Worm (Caenorhabditis elegans): ENCODE measurements around the gene pigc-1.

The pigc-1 gene

DNA sequence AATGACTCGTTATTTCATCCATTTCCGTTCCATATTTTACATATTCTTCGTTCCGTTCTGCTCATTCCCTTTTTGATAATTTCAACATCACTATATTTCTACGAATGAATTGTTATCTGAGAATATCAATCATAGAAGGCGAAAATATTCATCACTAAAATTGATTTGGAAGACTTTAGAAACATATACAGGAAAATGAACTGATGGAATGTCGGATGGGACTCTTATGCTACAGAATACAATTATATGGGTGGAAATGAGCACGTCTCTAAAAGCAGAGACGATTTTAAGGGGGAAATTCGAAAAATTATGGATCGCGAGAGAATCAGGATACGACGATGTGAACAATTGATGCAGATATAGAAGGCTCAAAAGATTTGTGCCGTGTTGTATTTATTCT lies 22.9 kb downstream of the pigc-1 start:
- 0 out of 2 replicates have a peak, but pooled peaks have one; percentile 45 for TF ChIP-seq Y53G8AR.9 (GFP tag; conservative IDR thresholded peaks at IDR 0.05)
- TF ChIP-seq hlh-12 (tag; optimal IDR thresholded peaks at IDR 0.05) = no peak
- TF ChIP-seq K11D2.4 (GFP tag; IDR thresholded peaks at IDR 0.05) = no peak
- peak; percentile 36; the same call in 1 of the 2 replicates for TF ChIP-seq B0336.3 (GFP tag; IDR thresholded peaks at IDR 0.05)
- TF ChIP-seq ets-4 (GFP tag; optimal IDR thresholded peaks at IDR 0.05) = no peak
- TF ChIP-seq let-526 (GFP tag; IDR thresholded peaks at IDR 0.05) = peak; percentile 57; the same call in 1 of the 2 replicates
- TF ChIP-seq bed-1 (GFP tag; IDR thresholded peaks at IDR 0.05) = 0 out of 2 replicates have a peak, but pooled peaks have one; percentile 37
- peak; percentile 64 for TF ChIP-seq snpc-1.1 (tag; optimal IDR thresholded peaks at IDR 0.05; ENCODE audit: insufficient read depth)
- TF ChIP-seq F52B5.7 (tag; optimal IDR thresholded peaks at IDR 0.05) = peak; percentile 70
- peak; percentile 81 for TF ChIP-seq hrde-1 (tag; optimal IDR thresholded peaks at IDR 0.05; ENCODE audit: borderline replicate concordance)
- no peak for TF ChIP-seq ama-1 (optimal IDR thresholded peaks at IDR 0.05)
- TF ChIP-seq ama-1 (GFP tag; optimal IDR thresholded peaks at IDR 0.05) = peak in 1 of 2 experiments; percentile 42
- no peak for TF ChIP-seq ztf-18 (tag; optimal IDR thresholded peaks at IDR 0.05)
- TF ChIP-seq pbrm-1 (GFP tag; IDR thresholded peaks at IDR 0.05) = no peak
- TF ChIP-seq him-1 (tag; optimal IDR thresholded peaks at IDR 0.05) = peak; percentile 48
- TF ChIP-seq C17E4.6 (GFP tag; IDR thresholded peaks at IDR 0.05) = no peak
- peak in 1 of 2 experiments; percentile 13 for TF ChIP-seq let-607 (tag; optimal IDR thresholded peaks at IDR 0.05)
- no peak for TF ChIP-seq dpl-1 (GFP tag; optimal IDR thresholded peaks at IDR 0.05)
- peak; percentile 58; the same call in 1 of the 2 replicates for TF ChIP-seq lin-26 (GFP tag; IDR thresholded peaks at IDR 0.05)
- TF ChIP-seq cebp-1 (GFP tag; IDR thresholded peaks at IDR 0.05) = no peak
- peak; percentile 14 for TF ChIP-seq cebp-1 (tag; optimal IDR thresholded peaks at IDR 0.05)

DNA sequence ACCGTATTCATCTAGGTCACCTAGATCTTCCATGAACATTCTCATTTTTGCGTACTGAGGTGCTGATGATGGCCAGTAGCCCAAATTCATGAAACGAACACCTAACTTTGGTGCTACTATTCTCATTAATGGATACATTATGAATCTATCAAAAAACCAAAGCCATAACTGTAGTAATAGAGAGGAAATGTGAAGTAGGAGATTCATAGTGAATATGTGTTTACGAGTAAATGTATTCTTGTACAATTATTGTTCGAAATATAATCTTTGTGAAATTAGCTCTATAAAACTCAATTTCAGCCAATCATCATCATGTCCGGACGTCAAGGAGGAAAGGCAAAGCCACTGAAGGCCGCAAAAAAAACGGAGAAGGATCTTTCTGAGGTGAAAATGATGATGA lies 23.9 kb downstream of the pigc-1 start, which contains the start of the genes F49C12.11 and nemt-1:
F49C12.11 (plus strand) TSS at position 301 of the 400 bp plus-strand sequence.
nemt-1 (minus strand) TSS at position 360 of the 400 bp plus-strand sequence.
- TF ChIP-seq F10E7.11 (tag; optimal IDR thresholded peaks at IDR 0.05) (no peak), lin-35 (GFP tag; optimal IDR thresholded peaks at IDR 0.05) (peak in 1 of 3 experiments; percentile 22)

DNA sequence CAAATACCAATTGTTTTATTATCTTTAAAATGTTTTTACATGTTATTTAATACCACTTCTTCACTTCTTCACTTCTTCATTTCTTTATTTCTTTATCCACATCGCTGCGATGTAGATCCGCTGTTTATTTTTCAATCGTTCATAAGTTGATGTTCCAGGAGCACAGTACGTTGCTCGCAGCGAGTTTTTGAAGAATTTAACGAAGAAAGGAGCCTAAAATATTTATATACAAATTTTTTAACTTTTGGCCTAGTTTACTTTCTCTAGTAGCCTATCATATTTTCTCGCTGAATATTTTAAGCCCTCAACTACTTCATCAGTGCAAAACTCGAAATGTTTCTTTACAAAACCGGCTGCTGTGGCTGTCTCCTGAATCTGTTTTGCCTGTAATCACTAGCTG lies 24.8 kb downstream of the pigc-1 start:
- TF ChIP-seq F10E7.11 (tag; optimal IDR thresholded peaks at IDR 0.05) (peak; percentile 52), egl-44 (GFP tag; IDR thresholded peaks at IDR 0.05) (no peak), snpc-4 (GFP tag; optimal IDR thresholded peaks at IDR 0.05) (no peak), snpc-4 (tag; optimal IDR thresholded peaks at IDR 0.05) (peak in 1 of 4 experiments; percentile 10), lsl-1 (GFP tag; optimal IDR thresholded peaks at IDR 0.05) (no peak), madf-6 (GFP tag; IDR thresholded peaks at IDR 0.05) (peak; percentile 46; the same call in 1 of the 2 replicates), repo-1 (tag; optimal IDR thresholded peaks at IDR 0.05) (peak; percentile 41), athp-1 (tag; optimal IDR thresholded peaks at IDR 0.05) (peak; percentile 25), snpc-3.4 (tag; optimal IDR thresholded peaks at IDR 0.05) (peak; percentile 3), aptf-3 (GFP tag; IDR thresholded peaks at IDR 0.05) (0 out of 2 replicates have a peak, but pooled peaks have one; percentile 22), nhr-80 (tag; optimal IDR thresholded peaks at IDR 0.05) (no peak)

DNA sequence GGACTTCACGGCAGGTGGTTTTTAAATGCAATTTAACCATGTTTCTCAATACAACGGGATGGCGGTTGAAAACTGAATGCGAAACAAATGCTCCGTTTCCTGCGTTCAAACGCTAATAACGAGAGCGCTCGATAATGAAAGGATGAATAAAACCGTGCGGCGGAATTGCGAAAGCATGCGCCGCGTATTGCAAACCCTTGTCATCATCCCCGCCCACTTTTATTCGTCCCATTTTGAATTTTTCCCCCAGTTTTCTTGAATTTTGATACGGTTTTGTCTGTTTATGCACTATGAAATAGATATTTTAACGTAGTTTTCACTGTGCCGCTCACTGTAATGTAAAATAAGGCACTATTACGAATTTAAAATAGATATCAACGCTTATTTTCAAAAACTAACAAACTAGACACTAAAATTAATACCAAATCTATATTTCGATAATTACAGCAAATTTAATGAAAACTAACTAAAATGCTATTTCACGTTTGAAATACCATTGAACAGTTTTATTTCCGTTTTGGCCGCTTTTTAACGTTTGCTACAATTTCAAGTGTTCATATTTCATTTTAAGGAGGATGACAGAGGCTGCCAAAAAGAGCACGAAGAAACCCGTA lies 26.8 kb downstream of the pigc-1 start, which contains the start of the genes F49C12.9 and rpn-7:
F49C12.9 (minus strand) TSS at position 148 of the 614 bp plus-strand sequence.
rpn-7 (plus strand) TSS at position 564 of the 614 bp plus-strand sequence.
- TF ChIP-seq ceh-79 (tag; optimal IDR thresholded peaks at IDR 0.05) (no peak), unc-130 (GFP tag; optimal IDR thresholded peaks at IDR 0.05) (no peak), nhr-120 (GFP tag; IDR thresholded peaks at IDR 0.05) (no peak), lin-40 (tag; optimal IDR thresholded peaks at IDR 0.05) (no peak), T07F8.4 (tag; optimal IDR thresholded peaks at IDR 0.05) (no peak), madf-6 (GFP tag; IDR thresholded peaks at IDR 0.05) (no peak; the same call in 1 of the 2 replicates), ama-1 (optimal IDR thresholded peaks at IDR 0.05) (no peak), ama-1 (GFP tag; optimal IDR thresholded peaks at IDR 0.05) (no peak), ceh-91 (GFP tag; IDR thresholded peaks at IDR 0.05) (no peak), dpff-1 (tag; optimal IDR thresholded peaks at IDR 0.05) (no peak), somi-1 (GFP tag; optimal IDR thresholded peaks at IDR 0.05) (no peak), madf-10 (tag; optimal IDR thresholded peaks at IDR 0.05) (no peak), tbx-9 (tag; optimal IDR thresholded peaks at IDR 0.05; ENCODE audit: borderline replicate concordance) (no peak), ztf-26 (tag; optimal IDR thresholded peaks at IDR 0.05) (no peak), C17E4.6 (GFP tag; IDR thresholded peaks at IDR 0.05) (no peak)
